Worm (Caenorhabditis elegans) whole organism, mixed stage, embryonic: ENCODE data around the gene Y69E1A.1.
A peak's percentile ranks its signal among the peaks of the same experiment; 100 is the strongest.

Experiments used
- M03D4.4 ChIP-seq: sonication (generic microtip); optimal IDR thresholded peaks from 2 replicates; lab custom pipeline; 2017; ENCODE audit warnings: mild to moderate bottlenecking, missing genetic modification characterization, missing compliant biosample characterization
- bed-3 ChIP-seq: fragments of 200-800 bp; sonication (Bioruptor generic); optimal IDR thresholded peaks from 3 replicates; lab custom pipeline; 2018; ENCODE audit warnings: mild to moderate bottlenecking, missing genetic modification characterization, moderate library complexity, missing compliant biosample characterization
- blmp-1 ChIP-seq: fragments of 150-350 bp; optimal IDR thresholded peaks from 2 replicates; lab custom pipeline; 2014; ENCODE audit warnings: missing biosample characterization, missing genetic modification characterization
- ceh-39 ChIP-seq: fragments of 150-350 bp; optimal IDR thresholded peaks from 2 replicates; lab custom pipeline; 2014; ENCODE audit warnings: missing biosample characterization, missing genetic modification characterization
- ceh-43 ChIP-seq: fragments of 200-800 bp; sonication (Bioruptor generic); optimal IDR thresholded peaks from 2 replicates; lab custom pipeline; 2018; ENCODE audit warnings: mild to moderate bottlenecking, missing genetic modification characterization, moderate library complexity, missing compliant biosample characterization
- ceh-83 ChIP-seq: fragments of 200-800 bp; sonication (Bioruptor generic); optimal IDR thresholded peaks from 2 replicates; lab custom pipeline; 2018; ENCODE audit warnings: mild to moderate bottlenecking, missing genetic modification characterization, missing compliant biosample characterization
- ces-1 ChIP-seq: fragments of 150-350 bp; optimal IDR thresholded peaks from 2 replicates; lab custom pipeline; 2014; ENCODE audit warnings: missing biosample characterization, missing genetic modification reagents, missing genetic modification characterization
- cnd-1 ChIP-seq: fragments of 200-800 bp; sonication (Bioruptor generic); optimal IDR thresholded peaks from 2 replicates; lab custom pipeline; 2018; ENCODE audit warnings: mild to moderate bottlenecking, missing genetic modification characterization, missing compliant biosample characterization
- drap-1 ChIP-seq: fragments of 200-800 bp; sonication (Bioruptor generic); optimal IDR thresholded peaks from 3 replicates; lab custom pipeline; 2018; ENCODE audit warnings: mild to moderate bottlenecking, missing genetic modification characterization, missing compliant biosample characterization
- elt-1 ChIP-seq: sonication (generic microtip); optimal IDR thresholded peaks from 2 replicates; lab custom pipeline; 2017; ENCODE audit warnings: missing genetic modification characterization, mild to moderate bottlenecking, missing compliant biosample characterization, antibody characterized with exemption, moderate library complexity, borderline replicate concordance; ENCODE audit not compliant: insufficient read depth
- elt-3 ChIP-seq: fragments of 150-350 bp; optimal IDR thresholded peaks from 2 replicates; lab custom pipeline; 2014; ENCODE audit warnings: missing biosample characterization, missing genetic modification characterization
- flh-1 ChIP-seq: fragments of 200-800 bp; sonication (Bioruptor generic); optimal IDR thresholded peaks from 2 replicates; lab custom pipeline; 2018; ENCODE audit warnings: mild to moderate bottlenecking, missing genetic modification characterization, moderate library complexity, missing compliant biosample characterization
- ham-2 ChIP-seq: fragments of 200-800 bp; sonication (Bioruptor generic); optimal IDR thresholded peaks from 2 replicates; lab custom pipeline; 2018; ENCODE audit warnings: mild to moderate bottlenecking, missing genetic modification characterization, missing compliant biosample characterization
- hlh-1 ChIP-seq: fragments of 150-350 bp; optimal IDR thresholded peaks from 2 replicates; lab custom pipeline; 2014; ENCODE audit warnings: missing biosample characterization, missing genetic modification reagents, missing genetic modification characterization
- lin-13 ChIP-seq: fragments of 150-350 bp; optimal IDR thresholded peaks from 2 replicates; lab custom pipeline; 2014; ENCODE audit warnings: missing biosample characterization, missing genetic modification characterization
- lin-32 ChIP-seq: fragments of 200-800 bp; sonication (Bioruptor generic); optimal IDR thresholded peaks from 2 replicates; lab custom pipeline; 2018; ENCODE audit warnings: mild to moderate bottlenecking, missing genetic modification characterization, missing compliant biosample characterization
- lsy-2 ChIP-seq: fragments of 150-350 bp; optimal IDR thresholded peaks from 2 replicates; lab custom pipeline; 2014; ENCODE audit warnings: missing biosample characterization, missing genetic modification characterization
- mab-5 ChIP-seq: fragments of 150-350 bp; optimal IDR thresholded peaks from 2 replicates; lab custom pipeline; 2014; ENCODE audit warnings: missing biosample characterization, missing genetic modification characterization
- mep-1 ChIP-seq: fragments of 150-350 bp; optimal IDR thresholded peaks from 2 replicates; lab custom pipeline; 2017; ENCODE audit warnings: missing biosample characterization, missing genetic modification reagents, missing genetic modification characterization, inconsistent platforms
- mls-2 ChIP-seq: sonication (generic microtip); optimal IDR thresholded peaks from 2 replicates; lab custom pipeline; 2016; ENCODE audit warnings: mild to moderate bottlenecking, missing genetic modification characterization, moderate library complexity, missing compliant biosample characterization
- nhr-12 ChIP-seq: fragments of 150-350 bp; optimal IDR thresholded peaks from 2 replicates; lab custom pipeline; 2014; ENCODE audit warnings: missing biosample characterization, missing genetic modification characterization
- nhr-2 ChIP-seq: fragments of 150-350 bp; optimal IDR thresholded peaks from 2 replicates; lab custom pipeline; 2014; ENCODE audit warnings: missing biosample characterization, missing genetic modification characterization
- nhr-237 ChIP-seq: fragments of 150-350 bp; optimal IDR thresholded peaks from 2 replicates; lab custom pipeline; 2014; ENCODE audit warnings: missing biosample characterization, missing genetic modification characterization
- nhr-28 ChIP-seq: fragments of 150-350 bp; optimal IDR thresholded peaks from 2 replicates; lab custom pipeline; 2014; ENCODE audit warnings: missing biosample characterization, missing genetic modification characterization
- nhr-76 ChIP-seq: sonication (generic microtip); optimal IDR thresholded peaks from 2 replicates; lab custom pipeline; 2017; ENCODE audit warnings: missing biosample characterization, missing genetic modification characterization
- pha-4 ChIP-seq: fragments of 150-350 bp; optimal IDR thresholded peaks from 2 replicates; lab custom pipeline; 2018; ENCODE audit warnings: missing biosample characterization, missing genetic modification reagents, missing genetic modification characterization
- sem-2 ChIP-seq: fragments of 200-800 bp; sonication (Bioruptor generic); optimal IDR thresholded peaks from 2 replicates; lab custom pipeline; 2018; ENCODE audit warnings: mild to moderate bottlenecking, missing genetic modification characterization, missing compliant biosample characterization
- snpc-4 ChIP-seq: fragments of 150-350 bp; optimal IDR thresholded peaks from 2 replicates; lab custom pipeline; 2014; ENCODE audit warnings: missing biosample characterization, missing genetic modification characterization
- sptf-1 ChIP-seq: sonication (generic microtip); optimal IDR thresholded peaks from 2 replicates; lab custom pipeline; 2017; ENCODE audit warnings: mild to moderate bottlenecking, missing genetic modification characterization, moderate library complexity, missing compliant biosample characterization
- tbx-8 ChIP-seq: fragments of 200-800 bp; sonication (Bioruptor generic); optimal IDR thresholded peaks from 2 replicates; lab custom pipeline; 2018; ENCODE audit warnings: mild to moderate bottlenecking, missing genetic modification characterization, moderate library complexity, missing compliant biosample characterization
- unc-120 ChIP-seq: sonication (generic microtip); optimal IDR thresholded peaks from 2 replicates; lab custom pipeline; 2017; ENCODE audit warnings: missing genetic modification characterization, missing compliant biosample characterization; ENCODE audit not compliant: poor library complexity, severe bottlenecking
- unc-39 ChIP-seq: fragments of 150-350 bp; optimal IDR thresholded peaks from 2 replicates; lab custom pipeline; 2014; ENCODE audit warnings: missing biosample characterization, missing genetic modification characterization
- unc-62 ChIP-seq: fragments of 150-350 bp; optimal IDR thresholded peaks from 2 replicates; lab custom pipeline; 2014; ENCODE audit warnings: missing biosample characterization, missing genetic modification reagents, missing genetic modification characterization
- zip-8 ChIP-seq: fragments of 150-350 bp; optimal IDR thresholded peaks from 2 replicates; lab custom pipeline; 2014; ENCODE audit warnings: missing biosample characterization, missing genetic modification characterization
- ztf-11 ChIP-seq: fragments of 150-350 bp; optimal IDR thresholded peaks from 2 replicates; lab custom pipeline; 2014; ENCODE audit warnings: missing biosample characterization, missing genetic modification characterization

Y69E1A.1 gene

DNA sequence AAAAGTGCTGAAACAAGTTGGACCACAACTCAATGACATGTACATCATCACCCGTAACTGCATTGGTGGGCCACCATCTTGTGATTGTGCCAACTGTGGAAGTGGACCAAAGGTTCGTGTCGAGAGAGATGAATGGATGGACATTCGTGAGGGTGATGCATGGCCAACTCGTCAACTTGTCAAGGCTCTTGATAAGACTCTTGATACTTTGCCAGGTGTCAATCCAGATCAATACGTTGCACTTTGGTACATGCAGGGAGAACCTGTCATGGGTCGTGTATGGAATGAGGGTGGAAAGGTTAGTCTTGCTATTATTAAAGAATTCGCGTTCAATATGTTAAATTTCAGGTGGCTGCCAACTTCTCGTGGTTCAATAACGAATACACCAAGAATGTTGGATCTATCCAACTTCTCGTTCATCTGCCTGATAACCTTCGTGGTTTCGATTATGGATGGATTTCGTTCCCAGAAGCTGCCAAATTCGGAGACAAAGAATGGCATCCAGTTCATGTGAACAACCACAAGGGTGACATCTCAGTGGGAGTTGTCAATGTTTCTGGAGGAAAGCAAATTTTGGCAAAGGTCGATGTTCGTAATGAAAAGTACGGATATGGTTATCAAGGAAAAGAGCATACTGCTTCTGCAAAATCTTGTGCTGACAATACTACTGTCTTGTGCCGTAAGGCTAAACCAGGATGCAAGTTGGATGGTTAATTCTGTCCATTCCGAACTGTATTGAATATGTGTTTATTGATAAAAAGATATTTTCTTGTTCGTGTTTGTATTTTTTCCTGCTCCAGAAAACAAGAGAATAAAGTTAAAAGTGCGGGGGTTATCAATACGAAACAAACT lies 1.9 kb upstream of the Y69E1A.1 start:
- no peak for TF ChIP-seq ceh-43 (GFP tag; lab: Kevin White, UChicago)
- TF ChIP-seq, all 35 proteins: peak for 0

DNA sequence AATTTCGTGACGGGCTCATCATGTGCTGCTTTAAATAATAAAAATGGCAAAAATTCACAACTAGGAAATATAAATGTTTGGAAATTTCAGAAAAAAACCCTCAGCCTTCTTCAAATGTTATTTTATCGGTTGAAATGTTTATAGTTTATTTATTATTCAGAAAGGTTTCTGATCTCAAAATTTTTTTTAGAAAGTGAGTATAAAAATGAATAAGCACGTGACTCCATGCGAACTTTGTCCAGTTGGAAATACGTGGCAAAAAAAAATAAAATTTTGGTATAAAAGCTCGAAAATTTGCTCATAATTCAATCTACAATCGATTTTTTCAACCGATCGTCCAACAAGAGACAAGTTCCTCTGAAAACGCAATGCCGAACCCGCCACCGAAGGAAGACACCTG lies 813 bp upstream of the Y69E1A.1 start, which contains the start of gene nsph-3.1:
nsph-3.1 (plus strand) TSS at position 301 of the 400 bp plus-strand sequence.
- TF ChIP-seq elt-1 (tag; lab: Kevin White, UChicago) = no peak
- TF ChIP-seq mab-5 (tag; lab: Kevin White, UChicago) = no peak
- no peak for TF ChIP-seq lsy-2 (tag; lab: Kevin White, UChicago)
- TF ChIP-seq, all 35 proteins: peak for 0

DNA sequence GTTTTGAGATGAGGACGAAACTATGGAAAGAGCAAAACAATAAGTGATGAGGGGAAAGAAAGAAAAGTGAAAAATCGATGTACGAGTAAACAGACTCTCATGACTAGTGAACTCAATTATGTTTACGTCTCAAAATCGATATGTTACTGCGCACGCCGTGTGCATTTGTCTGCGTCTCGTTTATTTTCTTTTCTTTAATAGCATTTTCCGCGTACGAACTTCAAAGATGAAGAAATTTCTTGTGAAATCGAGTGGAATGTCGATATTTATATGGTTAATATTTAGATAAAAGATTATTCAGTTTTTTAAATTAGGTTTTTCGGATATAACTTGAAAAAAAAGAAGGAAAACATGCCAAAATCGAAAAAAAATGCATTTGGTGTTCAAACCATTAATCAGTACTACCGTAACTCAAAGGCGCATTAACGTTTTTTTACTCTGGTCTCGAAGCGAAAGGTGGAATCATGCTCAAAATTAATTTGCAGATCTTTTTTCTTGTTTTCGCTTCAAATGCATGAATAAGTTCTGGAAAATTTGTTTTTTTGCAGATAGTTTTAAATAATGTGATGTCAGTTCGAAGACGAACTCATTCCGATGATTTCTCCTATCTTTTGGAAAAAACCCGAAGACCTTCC lies 11.7 kb downstream of the Y69E1A.1 start, which contains the start of gene fic-1:
fic-1 (plus strand) TSS at position 549 of the 635 bp plus-strand sequence.
- TF ChIP-seq nhr-237 (tag; lab: Kevin White, UChicago) (peak; percentile 56), elt-1 (tag; lab: Kevin White, UChicago) (no peak), ceh-39 (tag; lab: Kevin White, UChicago) (peak; percentile 5), cnd-1 (tag; lab: Kevin White, UChicago) (no peak), ces-1 (GFP tag; lab: Kevin White, UChicago) (peak; percentile 100), lsy-2 (tag; lab: Kevin White, UChicago) (peak; percentile 0), bed-3 (no peak), lin-13 (tag; lab: Kevin White, UChicago) (no peak), sem-2 (GFP tag; lab: Kevin White, UChicago) (no peak), mep-1 (peak; percentile 54)

DNA sequence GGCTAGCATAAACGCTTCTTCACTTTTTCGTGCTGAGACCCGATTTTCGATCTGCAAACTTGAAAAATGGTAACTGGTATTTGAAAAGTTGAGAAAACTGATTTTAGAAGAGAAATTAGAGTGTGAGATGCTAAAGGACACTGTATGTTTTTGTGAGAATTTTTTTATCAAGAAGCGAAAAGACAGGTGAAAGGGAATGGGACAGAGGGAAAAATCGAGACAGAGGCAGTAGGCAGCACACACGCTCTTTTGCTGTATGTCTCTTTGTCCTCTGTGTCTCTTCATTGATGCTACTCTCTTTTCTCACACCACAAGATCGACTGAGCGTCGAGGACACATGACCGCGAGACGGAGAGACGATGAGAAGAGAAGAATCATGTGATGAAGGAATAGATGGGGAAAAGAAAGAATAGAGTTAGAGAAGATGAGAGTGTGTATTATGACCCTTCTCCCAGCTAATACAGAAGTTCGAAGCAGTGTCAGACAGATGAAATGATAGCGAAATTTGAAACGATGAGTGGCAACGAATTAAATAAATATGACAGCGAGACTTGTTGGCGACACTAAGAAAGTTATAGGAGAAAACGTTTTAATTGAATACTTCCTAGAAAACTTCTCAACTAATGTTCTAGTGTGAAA lies 12.7 kb downstream of the Y69E1A.1 start, which contains the start of gene lgg-2:
lgg-2 (minus strand) TSS at position 51 of the 639 bp plus-strand sequence.
- no peak for TF ChIP-seq lin-13 (tag; lab: Kevin White, UChicago)
- TF ChIP-seq mab-5 (tag; lab: Kevin White, UChicago) = no peak
- TF ChIP-seq drap-1 (GFP tag; lab: Kevin White, UChicago) = peak; percentile 20
- TF ChIP-seq nhr-237 (tag; lab: Kevin White, UChicago) = peak; percentile 55
- peak; percentile 45 for TF ChIP-seq blmp-1
- no peak for TF ChIP-seq zip-8 (tag; lab: Kevin White, UChicago)
- TF ChIP-seq ztf-11 = peak; percentile 49
- peak; percentile 53 for TF ChIP-seq nhr-12 (tag; lab: Kevin White, UChicago)
- TF ChIP-seq mls-2 (tag; lab: Kevin White, UChicago) = peak; percentile 35
- TF ChIP-seq ham-2 (GFP tag; lab: Kevin White, UChicago) = peak; percentile 76
- peak; percentile 46 for TF ChIP-seq lsy-2 (tag; lab: Kevin White, UChicago)
- TF ChIP-seq unc-120 = peak; percentile 74
- no peak for TF ChIP-seq bed-3
- no peak for TF ChIP-seq nhr-76 (tag; lab: Kevin White, UChicago)
- peak; percentile 45 for TF ChIP-seq pha-4
- TF ChIP-seq nhr-28 (tag; lab: Kevin White, UChicago) = no peak
- no peak for TF ChIP-seq tbx-8 (GFP tag; lab: Kevin White, UChicago)
- no peak for TF ChIP-seq ceh-83 (GFP tag; lab: Kevin White, UChicago)
- peak; percentile 86 for TF ChIP-seq unc-62 (GFP tag; lab: Kevin White, UChicago)
- no peak for TF ChIP-seq flh-1 (GFP tag; lab: Kevin White, UChicago)
- TF ChIP-seq elt-1 (tag; lab: Kevin White, UChicago) = peak; percentile 21
- no peak for TF ChIP-seq snpc-4 (tag; lab: Kevin White, UChicago)
- TF ChIP-seq sptf-1 (tag; lab: Kevin White, UChicago) = no peak
- peak; percentile 70 for TF ChIP-seq ces-1 (GFP tag; lab: Kevin White, UChicago)
- no peak for TF ChIP-seq unc-39 (tag; lab: Kevin White, UChicago)
- no peak for TF ChIP-seq elt-3
- no peak for TF ChIP-seq sem-2 (GFP tag; lab: Kevin White, UChicago)
- peak; percentile 85 for TF ChIP-seq hlh-1
- TF ChIP-seq cnd-1 (tag; lab: Kevin White, UChicago) = peak; percentile 50
- TF ChIP-seq mep-1 = peak; percentile 68
- no peak for TF ChIP-seq M03D4.4 (tag; lab: Kevin White, UChicago)
- peak; percentile 82 for TF ChIP-seq ceh-39 (tag; lab: Kevin White, UChicago)
- no peak for TF ChIP-seq nhr-2 (tag; lab: Kevin White, UChicago)
- TF ChIP-seq lin-32 = peak; percentile 27
- TF ChIP-seq ceh-43 (GFP tag; lab: Kevin White, UChicago) = no peak
